Fruit fly (Drosophila melanogaster) whole organism, embryonic: ENCODE measurements around the gene CG7164.

Source experiments
- Atf-2 ChIP-seq: fragments of 200-800 bp; sonication (Bioruptor generic); optimal IDR thresholded peaks from 2 replicates; lab custom pipeline; 2016; ENCODE audit warnings: missing biosample characterization, missing genetic modification characterization
- Blimp-1 ChIP-seq: fragments of 200-800 bp; sonication (Bioruptor generic); optimal IDR thresholded peaks from 3 replicates; lab custom pipeline; 2018; ENCODE audit warnings: missing biosample characterization, missing genetic modification characterization, mild to moderate bottlenecking, moderate library complexity, missing genetic modification reagents
- CG10959 ChIP-seq: fragments of 200-800 bp; sonication (Bioruptor generic); IDR thresholded peaks from 2 replicates; pipeline ENCODE4 v1.3.6; 2022; ENCODE audit warnings: missing biosample characterization, missing genetic modification characterization
- CG11456 ChIP-seq: fragments of 200-800 bp; sonication (Bioruptor generic); IDR thresholded peaks from 3 replicates; pipeline ENCODE4 v1.3.6; 2022; ENCODE audit warnings: missing biosample characterization, missing genetic modification characterization
- CG12071 ChIP-seq: fragments of 200-800 bp; sonication (Bioruptor generic); optimal IDR thresholded peaks from 3 replicates; lab custom pipeline; 2018; ENCODE audit warnings: missing biosample characterization, mild to moderate bottlenecking, missing genetic modification characterization
- CG12299 ChIP-seq: fragments of 200-800 bp; sonication (Bioruptor generic); optimal IDR thresholded peaks from 2 replicates; lab custom pipeline; 2018; ENCODE audit warnings: missing biosample characterization, mild to moderate bottlenecking, missing genetic modification characterization
- CG14710 ChIP-seq: fragments of 200-800 bp; sonication (Bioruptor generic); optimal IDR thresholded peaks from 3 replicates; lab custom pipeline; 2019; ENCODE audit warnings: missing biosample characterization, mild to moderate bottlenecking, missing genetic modification characterization, moderate library complexity
- CG15011 ChIP-seq: fragments of 200-800 bp; sonication (Bioruptor generic); optimal IDR thresholded peaks from 3 replicates; lab custom pipeline; 2018; ENCODE audit warnings: missing biosample characterization, mild to moderate bottlenecking, missing genetic modification characterization
- CG15269 ChIP-seq: fragments of 200-800 bp; sonication (Bioruptor generic); optimal IDR thresholded peaks from 2 replicates; lab custom pipeline; 2018; ENCODE audit warnings: missing biosample characterization, mild to moderate bottlenecking, missing genetic modification characterization, moderate library complexity
- CG16813 ChIP-seq: fragments of 200-800 bp; sonication (Bioruptor generic); IDR thresholded peaks from 3 replicates; pipeline ENCODE4 v1.3.6; 2022; ENCODE audit warnings: missing biosample characterization, missing genetic modification characterization; ENCODE audit not compliant: partially characterized antibody
- CG2120 ChIP-seq: fragments of 200-800 bp; sonication (Bioruptor generic); optimal IDR thresholded peaks from 3 replicates; lab custom pipeline; 2016; ENCODE audit warnings: missing biosample characterization, missing genetic modification characterization
- CG2712 ChIP-seq: fragments of 200-800 bp; optimal IDR thresholded peaks from 3 replicates; lab custom pipeline; 2019; ENCODE audit warnings: missing biosample characterization, mild to moderate bottlenecking, missing genetic modification characterization, moderate library complexity
- CG2875 ChIP-seq: fragments of 200-800 bp; sonication (Bioruptor generic); optimal IDR thresholded peaks from 2 replicates; lab custom pipeline; 2017; ENCODE audit warnings: missing biosample characterization, mild to moderate bottlenecking, missing genetic modification characterization, missing genetic modification reagents
- CG3407 ChIP-seq: fragments of 200-800 bp; sonication (Bioruptor generic); optimal IDR thresholded peaks from 2 replicates; lab custom pipeline; 2018; ENCODE audit warnings: missing biosample characterization, mild to moderate bottlenecking, missing genetic modification characterization
- CG3726 ChIP-seq: fragments of 200-800 bp; sonication (Bioruptor generic); IDR thresholded peaks from 3 replicates; pipeline ENCODE4, ENCODE4 v1.3.6; 2022; ENCODE audit warnings: missing biosample characterization, missing genetic modification characterization
- CG4328 ChIP-seq: fragments of 200-800 bp; sonication (Bioruptor generic); optimal IDR thresholded peaks from 3 replicates; lab custom pipeline; 2017; ENCODE audit warnings: missing biosample characterization, missing genetic modification reagents, missing genetic modification characterization
- CG4404 ChIP-seq: fragments of 200-800 bp; sonication (Bioruptor generic); IDR thresholded peaks from 2 replicates; pipeline ENCODE4 v1.3.6; 2022; ENCODE audit warnings: missing biosample characterization, missing genetic modification characterization
- CG6175 ChIP-seq: fragments of 200-800 bp; sonication (Bioruptor generic); IDR thresholded peaks from 3 replicates; pipeline ENCODE4 v1.3.6; 2022; ENCODE audit warnings: missing biosample characterization, missing genetic modification characterization
- CG9932 ChIP-seq: fragments of 200-800 bp; sonication (Bioruptor generic); IDR thresholded peaks from 2 replicates; pipeline ENCODE4 v1.3.6; 2022; ENCODE audit warnings: missing biosample characterization, missing genetic modification characterization
- D19A ChIP-seq: fragments of 200-800 bp; optimal IDR thresholded peaks from 3 replicates; lab custom pipeline; 2019; ENCODE audit warnings: missing biosample characterization, mild to moderate bottlenecking, missing genetic modification characterization, moderate library complexity
- D19B ChIP-seq: fragments of 200-800 bp; sonication (Bioruptor generic); optimal IDR thresholded peaks from 2 replicates; lab custom pipeline; 2017; ENCODE audit warnings: missing biosample characterization, mild to moderate bottlenecking, missing genetic modification characterization
- Dip2 ChIP-seq: fragments of 200-800 bp; sonication (Bioruptor generic); IDR thresholded peaks from 2 replicates; pipeline ENCODE4 v1.3.6; 2022; ENCODE audit warnings: missing biosample characterization, missing genetic modification characterization
- Dref ChIP-seq: fragments of 200-800 bp; sonication (Bioruptor generic); IDR thresholded peaks from 2 replicates; pipeline ENCODE4 v1.3.6; 2022; ENCODE audit warnings: missing biosample characterization, missing genetic modification characterization
- HHEX ChIP-seq: fragments of 200-800 bp; sonication (Bioruptor generic); optimal IDR thresholded peaks from 3 replicates; lab custom pipeline; 2017; ENCODE audit warnings: missing biosample characterization, mild to moderate bottlenecking, missing genetic modification characterization, missing genetic modification reagents
- Hr3 ChIP-seq: fragments of 200-800 bp; sonication (Bioruptor generic); optimal IDR thresholded peaks from 3 replicates; lab custom pipeline; 2016; ENCODE audit warnings: missing biosample characterization, missing genetic modification characterization
- Mad ChIP-seq: fragments of 200-800 bp; sonication (Bioruptor generic); optimal IDR thresholded peaks from 2 replicates; lab custom pipeline; 2016; ENCODE audit warnings: missing biosample characterization, missing genetic modification characterization
- NC2β ChIP-seq: fragments of 200-800 bp; sonication (Bioruptor generic); optimal IDR thresholded peaks from 2 replicates; lab custom pipeline; 2016; ENCODE audit warnings: missing biosample characterization, missing genetic modification characterization
- NFAT ChIP-seq: fragments of 200-800 bp; sonication (Bioruptor generic); IDR thresholded peaks from 2 replicates; pipeline ENCODE4 v1.3.6; 2022; ENCODE audit warnings: missing biosample characterization, missing genetic modification characterization
- Oaz ChIP-seq: fragments of 200-800 bp; sonication (Bioruptor generic); IDR thresholded peaks from 2 replicates; pipeline ENCODE4 v1.3.6; 2022; ENCODE audit warnings: missing biosample characterization, missing genetic modification characterization
- Rfx ChIP-seq: fragments of 200-800 bp; sonication (Bioruptor generic); IDR thresholded peaks from 2 replicates; pipeline ENCODE4 v1.3.6; 2022; ENCODE audit warnings: missing biosample characterization, missing genetic modification characterization
- Sry-δ ChIP-seq: fragments of 200-800 bp; sonication (Bioruptor generic); optimal IDR thresholded peaks from 2 replicates; lab custom pipeline; 2016; ENCODE audit warnings: missing biosample characterization, missing genetic modification characterization
- bcd ChIP-seq: fragments of 200-800 bp; sonication (Bioruptor generic); optimal IDR thresholded peaks from 2 replicates; lab custom pipeline; 2017; ENCODE audit warnings: missing biosample characterization, mild to moderate bottlenecking, missing genetic modification characterization
- bigmax ChIP-seq: fragments of 200-800 bp; sonication (Bioruptor generic); optimal IDR thresholded peaks from 2 replicates; lab custom pipeline; 2018; ENCODE audit warnings: missing biosample characterization, mild to moderate bottlenecking, missing genetic modification characterization
- bowl ChIP-seq: fragments of 200-800 bp; sonication (Bioruptor generic); IDR thresholded peaks from 2 replicates; pipeline ENCODE4 v1.3.6; 2022; ENCODE audit warnings: missing biosample characterization, missing genetic modification characterization
- chm ChIP-seq: fragments of 200-800 bp; sonication (Bioruptor generic); IDR thresholded peaks from 2 replicates; pipeline ENCODE4 v1.3.6; 2022; ENCODE audit warnings: missing biosample characterization, missing genetic modification characterization
- fd3F ChIP-seq: fragments of 200-800 bp; sonication (Bioruptor generic); optimal IDR thresholded peaks from 2 replicates; lab custom pipeline; 2018; ENCODE audit warnings: missing biosample characterization, mild to moderate bottlenecking, missing genetic modification characterization, moderate library complexity
- gem ChIP-seq: fragments of 200-800 bp; sonication (Bioruptor generic); optimal IDR thresholded peaks from 2 replicates; lab custom pipeline; 2019; ENCODE audit warnings: missing biosample characterization, mild to moderate bottlenecking, missing genetic modification characterization, moderate library complexity
- h ChIP-seq: fragments of >200 bp; optimal IDR thresholded peaks from 2 replicates; lab custom pipeline; 2017
- jing ChIP-seq: fragments of 200-800 bp; sonication (Bioruptor generic); optimal IDR thresholded peaks from 2 replicates; lab custom pipeline; 2018; ENCODE audit warnings: missing biosample characterization, mild to moderate bottlenecking, missing genetic modification characterization
- kni ChIP-seq: fragments of 200-800 bp; sonication (Bioruptor generic); optimal IDR thresholded peaks from 3 replicates; lab custom pipeline; 2017; ENCODE audit warnings: mild to moderate bottlenecking, missing biosample characterization, missing genetic modification reagents, missing genetic modification characterization
- knrl ChIP-seq: fragments of 200-800 bp; sonication (Bioruptor generic); IDR thresholded peaks from 3 replicates; pipeline ENCODE4 v1.3.6; 2022; ENCODE audit warnings: missing biosample characterization, missing genetic modification characterization; ENCODE audit not compliant: partially characterized antibody
- lab ChIP-seq: fragments of 200-800 bp; sonication (Bioruptor generic); optimal IDR thresholded peaks from 3 replicates; lab custom pipeline; 2017; ENCODE audit warnings: missing biosample characterization, missing genetic modification characterization, mild to moderate bottlenecking, moderate library complexity, missing genetic modification reagents
- nerfin-1 ChIP-seq: fragments of 200-800 bp; sonication (Bioruptor generic); optimal IDR thresholded peaks from 3 replicates; lab custom pipeline; 2019; ENCODE audit warnings: missing biosample characterization, mild to moderate bottlenecking, missing genetic modification characterization, moderate library complexity
- pan ChIP-seq, 4 experiments: fragments of >200 bp in 3 of 4; fragments of 200-800 bp in 1 of 4; sonication (Bioruptor generic) in 1 of 4; optimal IDR thresholded peaks in 3 of 4; IDR thresholded peaks in 1 of 4; 2 replicates each; pipeline versions ENCODE4 v1.3.6 to Lab custom; 2017 to 2022; ENCODE audit warnings: missing biosample characterization in 2 of 4, missing genetic modification characterization in 2 of 4, mixed read lengths in 1 of 4
- pb ChIP-seq: fragments of 200-800 bp; sonication (Bioruptor generic); optimal IDR thresholded peaks from 3 replicates; lab custom pipeline; 2016; ENCODE audit warnings: missing biosample characterization, missing genetic modification characterization
- ranshi ChIP-seq: fragments of 200-800 bp; sonication (Bioruptor generic); IDR thresholded peaks from 2 replicates; pipeline ENCODE4 v1.3.6; 2022; ENCODE audit warnings: missing biosample characterization, missing genetic modification characterization
- seq ChIP-seq: fragments of 200-800 bp; sonication (Bioruptor generic); IDR thresholded peaks from 2 replicates; pipeline ENCODE4 v1.3.6; 2022; ENCODE audit warnings: missing biosample characterization, missing genetic modification characterization
- toy ChIP-seq: fragments of 200-800 bp; sonication (Bioruptor generic); IDR thresholded peaks from 2 replicates; pipeline ENCODE4 v1.3.6; 2022; ENCODE audit warnings: missing biosample characterization, missing genetic modification characterization
- ttk ChIP-seq: fragments of 200-800 bp; sonication (Bioruptor generic); IDR thresholded peaks from 2 replicates; pipeline ENCODE4 v2.1.2; 2022; ENCODE audit warnings: missing biosample characterization, missing genetic modification characterization
- unpg ChIP-seq: fragments of 200-800 bp; sonication (Bioruptor generic); optimal IDR thresholded peaks from 3 replicates; lab custom pipeline; 2018; ENCODE audit warnings: missing biosample characterization, mild to moderate bottlenecking, missing genetic modification characterization, moderate library complexity
- yki ChIP-seq: fragments of >200 bp; optimal IDR thresholded peaks from 3 replicates; lab custom pipeline; 2018

The CG7164 gene

dm6 chr2L:7777979-7778692 lies 3.1 kb upstream of the CG7164 start, which contains the start of gene CG7179 (continued):
- TF ChIP-seq CG2120 (GFP tag; lab: Kevin White, UChicago), result no peak
- TF ChIP-seq NFAT, result no peak
- TF ChIP-seq D19A, result no peak
- TF ChIP-seq CG16813 (GFP tag; lab: Robert Waterston, UW), result no peak
- TF ChIP-seq jing (GFP tag; lab: Kevin White, UChicago), result no peak
- no peak for TF ChIP-seq kni
- TF ChIP-seq CG4404 (GFP tag; lab: Robert Waterston, UW), result no peak
- TF ChIP-seq CG6175 (GFP tag; lab: Robert Waterston, UW), result no peak
- no peak for TF ChIP-seq seq
- TF ChIP-seq ttk, result no peak
- TF ChIP-seq CG3407 (GFP tag; lab: Kevin White, UChicago), result no peak
- TF ChIP-seq CG10959 (GFP tag; lab: Robert Waterston, UW), result no peak
- TF ChIP-seq Dip2 (GFP tag; lab: Robert Waterston, UW), result no peak
- no peak for TF ChIP-seq NC2β (GFP tag; lab: Kevin White, UChicago)
- TF ChIP-seq CG3726 (GFP tag; lab: Robert Waterston, UW), result no peak
- peak; percentile 38 for TF ChIP-seq HHEX (GFP tag; lab: Kevin White, UChicago)
- peak; percentile 26 for TF ChIP-seq CG12071 (GFP tag; lab: Kevin White, UChicago)
- TF ChIP-seq gem (tag; lab: Kevin White, UChicago), result peak; percentile 27
- no peak for TF ChIP-seq Blimp-1 (GFP tag; lab: Kevin White, UChicago)
- no peak for TF ChIP-seq Oaz
- no peak for TF ChIP-seq CG15269 (tag; lab: Kevin White, UChicago)
- TF ChIP-seq CG15011 (GFP tag; lab: Kevin White, UChicago), result peak; percentile 33
- no peak for TF ChIP-seq Atf-2 (GFP tag; lab: Kevin White, UChicago)
- no peak for TF ChIP-seq Dref (GFP tag; lab: Robert Waterston, UW)
- TF ChIP-seq CG2712, result no peak
- TF ChIP-seq Sry-δ (GFP tag; lab: Kevin White, UChicago), result no peak
- no peak for TF ChIP-seq knrl
- TF ChIP-seq D19B, result no peak
- peak; percentile 61 for TF ChIP-seq lab (GFP tag; lab: Kevin White, UChicago)
- TF ChIP-seq unpg (GFP tag; lab: Kevin White, UChicago), result peak; percentile 32
- no peak for TF ChIP-seq CG12299 (tag; lab: Kevin White, UChicago)
- no peak for TF ChIP-seq CG2875 (GFP tag; lab: Kevin White, UChicago)
- TF ChIP-seq bcd (GFP tag; lab: Kevin White, UChicago), result no peak
- TF ChIP-seq ranshi (GFP tag; lab: Robert Waterston, UW), result no peak
- no peak for TF ChIP-seq h (lab: Kevin White, UChicago)
- no peak for TF ChIP-seq Hr3 (GFP tag; lab: Kevin White, UChicago)
- TF ChIP-seq CG11456 (GFP tag; lab: Robert Waterston, UW), result no peak
- TF ChIP-seq pan (optimal IDR thresholded peaks at IDR 0.05; lab: Kevin White, UChicago), result no peak
- no peak for TF ChIP-seq pan (GFP tag; optimal IDR thresholded peaks at IDR 0.05 in 1 of 2, IDR thresholded peaks at IDR 0.05 in 1 of 2)
- TF ChIP-seq bigmax (GFP tag; lab: Kevin White, UChicago), result no peak
- TF ChIP-seq Rfx (GFP tag; lab: Robert Waterston, UW), result no peak
- no peak for TF ChIP-seq CG9932
- peak; percentile 18 for TF ChIP-seq fd3F (GFP tag; lab: Kevin White, UChicago)
- no peak for TF ChIP-seq chm (GFP tag; lab: Robert Waterston, UW)
- TF ChIP-seq Mad (GFP tag; lab: Kevin White, UChicago), result no peak
- no peak for TF ChIP-seq CG14710
- no peak for TF ChIP-seq yki (lab: Kevin White, UChicago)
- no peak for TF ChIP-seq bowl (GFP tag; lab: Robert Waterston, UW)
- TF ChIP-seq nerfin-1 (tag; lab: Kevin White, UChicago), result no peak
- TF ChIP-seq CG4328 (GFP tag; lab: Kevin White, UChicago), result peak; percentile 1
- TF ChIP-seq pb (GFP tag; lab: Kevin White, UChicago), result no peak
- no peak for TF ChIP-seq toy (GFP tag; lab: Robert Waterston, UW)
